Fruit fly (Drosophila melanogaster): ENCODE results near the gene Kots.
A peak's percentile ranks its signal among the peaks of the same experiment; 100 is the strongest.

Kots gene

dm6 chr3R:13999531-13999930 lies 35.6 kb upstream of the Kots start (continued):
- TF ChIP-seq phol (tag; optimal IDR thresholded peaks at IDR 0.05) (peak; percentile 59), MTF-1 (GFP tag; optimal IDR thresholded peaks at IDR 0.05; ENCODE audit: borderline replicate concordance) (peak; percentile 61), cas (GFP tag; IDR thresholded peaks at IDR 0.05) (no peak), CG2120 (GFP tag; optimal IDR thresholded peaks at IDR 0.05) (no peak), ind (GFP tag; optimal IDR thresholded peaks at IDR 0.05) (peak; percentile 85), CG1024 (GFP tag; IDR thresholded peaks at IDR 0.05) (peak; percentile 79), CG13624 (GFP tag; optimal IDR thresholded peaks at IDR 0.05) (peak; percentile 10), Eip74EF (GFP tag; optimal IDR thresholded peaks at IDR 0.05) (no peak), CG10565 (GFP tag; optimal IDR thresholded peaks at IDR 0.05) (peak; percentile 1), CG11085 (GFP tag; IDR thresholded peaks at IDR 0.05) (no peak), ranshi (GFP tag; IDR thresholded peaks at IDR 0.05) (peak; percentile 68), CG8359 (GFP tag; optimal IDR thresholded peaks at IDR 0.05; ENCODE audit: borderline replicate concordance) (no peak), Atf6 (GFP tag; IDR thresholded peaks at IDR 0.05) (no peak), CG6272 (GFP tag; IDR thresholded peaks at IDR 0.05) (no peak), odd (GFP tag; optimal IDR thresholded peaks at IDR 0.05) (no peak), CG10979 (tag; optimal IDR thresholded peaks at IDR 0.05) (peak; percentile 71), hb (GFP tag; IDR thresholded peaks at IDR 0.05; ENCODE audit: partially characterized antibody) (no peak), CG6683 (GFP tag; optimal IDR thresholded peaks at IDR 0.05) (no peak), CG9817 (tag; optimal IDR thresholded peaks at IDR 0.05) (no peak), CG12219 (GFP tag; optimal IDR thresholded peaks at IDR 0.05) (no peak), CG33557 (GFP tag; optimal IDR thresholded peaks at IDR 0.05) (no peak), sug (tag; optimal IDR thresholded peaks at IDR 0.05) (no peak), CG12659 (GFP tag; optimal IDR thresholded peaks at IDR 0.05) (no peak), CG7357 (GFP tag; IDR thresholded peaks at IDR 0.05) (no peak), Side (GFP tag; optimal IDR thresholded peaks at IDR 0.05) (no peak), CG14860 (GFP tag; IDR thresholded peaks at IDR 0.05; ENCODE audit: partially characterized antibody) (no peak), knrl (GFP tag; IDR thresholded peaks at IDR 0.05; ENCODE audit: partially characterized antibody) (no peak), tna (GFP tag; IDR thresholded peaks at IDR 0.05; ENCODE audit: partially characterized antibody) (no peak), CG15479 (GFP tag; optimal IDR thresholded peaks at IDR 0.05) (no peak), ro (GFP tag; IDR thresholded peaks at IDR 0.05) (no peak), ap (GFP tag; IDR thresholded peaks at IDR 0.05) (0 out of 2 replicates have a peak, but pooled peaks have one; percentile 22), CG1603 (tag; optimal IDR thresholded peaks at IDR 0.05) (peak; percentile 82), danr (GFP tag; IDR thresholded peaks at IDR 0.05) (no peak), hkb (optimal IDR thresholded peaks at IDR 0.05) (no peak), hkb (GFP tag; IDR thresholded peaks at IDR 0.05) (peak; percentile 74), en (GFP tag; optimal IDR thresholded peaks at IDR 0.05) (peak; percentile 23), CG2202 (tag; optimal IDR thresholded peaks at IDR 0.05) (no peak), fd64A (GFP tag; optimal IDR thresholded peaks at IDR 0.05) (peak; percentile 56), pho (GFP tag; optimal IDR thresholded peaks at IDR 0.05) (no peak), CG10959 (GFP tag; IDR thresholded peaks at IDR 0.05) (peak; percentile 64; the same call in 1 of the 2 replicates), vnd (GFP tag; IDR thresholded peaks at IDR 0.05; ENCODE audit: partially characterized antibody) (no peak), CG13296 (GFP tag; optimal IDR thresholded peaks at IDR 0.05) (peak; percentile 9), sim (GFP tag; IDR thresholded peaks at IDR 0.05) (0 out of 2 replicates have a peak, but pooled peaks have one; percentile 44), az2 (GFP tag; optimal IDR thresholded peaks at IDR 0.05) (peak; percentile 24), NfI (GFP tag; optimal IDR thresholded peaks at IDR 0.05) (no peak), CkIIα-i1 (GFP tag; IDR thresholded peaks at IDR 0.05) (no peak), Fer1 (GFP tag; optimal IDR thresholded peaks at IDR 0.05) (peak; percentile 61), CG17912 (GFP tag; optimal IDR thresholded peaks at IDR 0.05) (no peak), nerfin-1 (tag; optimal IDR thresholded peaks at IDR 0.05) (peak; percentile 73), scrt (GFP tag; optimal IDR thresholded peaks at IDR 0.05) (peak; percentile 17)
